Fruit fly (Drosophila melanogaster) whole organism, embryonic: ENCODE results near the gene Hn.
A peak's percentile ranks its signal among the peaks of the same experiment; 100 is the strongest.

Experiments
- CG10147 ChIP-seq: fragments of 200-800 bp; sonication (Bioruptor generic); optimal IDR thresholded peaks from 2 replicates; lab custom pipeline; 2019; ENCODE audit warnings: missing biosample characterization, mild to moderate bottlenecking, missing genetic modification characterization, moderate library complexity
- CG10565 ChIP-seq: fragments of 200-800 bp; sonication (Bioruptor generic); optimal IDR thresholded peaks from 3 replicates; lab custom pipeline; 2016; ENCODE audit warnings: missing biosample characterization, mild to moderate bottlenecking, missing genetic modification characterization
- CG12942 ChIP-seq: fragments of 200-800 bp; sonication (Bioruptor generic); optimal IDR thresholded peaks from 3 replicates; lab custom pipeline; 2016; ENCODE audit warnings: missing biosample characterization, missing genetic modification characterization
- CG14014 ChIP-seq: fragments of 200-800 bp; sonication (Bioruptor generic); IDR thresholded peaks from 2 replicates; pipeline ENCODE4 v1.3.6; 2022; ENCODE audit warnings: missing biosample characterization, missing genetic modification characterization
- CG15514 ChIP-seq: fragments of 200-800 bp; sonication (Bioruptor generic); optimal IDR thresholded peaks from 3 replicates; lab custom pipeline; 2017; ENCODE audit warnings: missing biosample characterization, missing genetic modification characterization, mild to moderate bottlenecking, moderate library complexity, missing genetic modification reagents
- CG16779 ChIP-seq: fragments of 200-800 bp; sonication (Bioruptor generic); IDR thresholded peaks from 2 replicates; pipeline ENCODE4 v1.3.6; 2022; ENCODE audit warnings: missing biosample characterization, missing genetic modification characterization
- CG17385 ChIP-seq: fragments of 200-800 bp; sonication (Bioruptor generic); optimal IDR thresholded peaks from 3 replicates; lab custom pipeline; 2018; ENCODE audit warnings: missing biosample characterization, mild to moderate bottlenecking, missing genetic modification characterization
- CG2875 ChIP-seq: fragments of 200-800 bp; sonication (Bioruptor generic); optimal IDR thresholded peaks from 2 replicates; lab custom pipeline; 2017; ENCODE audit warnings: missing biosample characterization, mild to moderate bottlenecking, missing genetic modification characterization, missing genetic modification reagents
- CG33213 ChIP-seq: fragments of 200-800 bp; sonication (Bioruptor generic); optimal IDR thresholded peaks from 3 replicates; lab custom pipeline; 2016; ENCODE audit warnings: missing biosample characterization, missing genetic modification characterization
- CG3838 ChIP-seq: fragments of 200-800 bp; sonication (Bioruptor generic); optimal IDR thresholded peaks from 3 replicates; lab custom pipeline; 2016; ENCODE audit warnings: missing biosample characterization, missing genetic modification characterization
- CG5245 ChIP-seq: fragments of 200-800 bp; sonication (Bioruptor generic); optimal IDR thresholded peaks from 3 replicates; lab custom pipeline; 2016; ENCODE audit warnings: missing biosample characterization, missing genetic modification characterization
- CG6272 ChIP-seq: fragments of 200-800 bp; sonication (Bioruptor generic); IDR thresholded peaks from 2 replicates; pipeline ENCODE4 v1.3.6; 2022; ENCODE audit warnings: missing biosample characterization, missing genetic modification characterization
- CG6854 ChIP-seq: fragments of 200-800 bp; sonication (Bioruptor generic); optimal IDR thresholded peaks from 3 replicates; lab custom pipeline; 2017; ENCODE audit warnings: missing biosample characterization, mild to moderate bottlenecking, missing genetic modification characterization
- CG8388 ChIP-seq: fragments of 200-800 bp; sonication (Bioruptor generic); optimal IDR thresholded peaks from 2 replicates; lab custom pipeline; 2019; ENCODE audit warnings: missing biosample characterization, mild to moderate bottlenecking, missing genetic modification characterization, moderate library complexity
- CG9215 ChIP-seq: fragments of 200-800 bp; sonication (Bioruptor generic); IDR thresholded peaks from 2 replicates; pipeline ENCODE4 v1.3.6; 2022; ENCODE audit warnings: missing biosample characterization, missing genetic modification characterization
- CG9727 ChIP-seq: fragments of 200-800 bp; sonication (Bioruptor generic); optimal IDR thresholded peaks from 3 replicates; lab custom pipeline; 2017; ENCODE audit warnings: missing biosample characterization, mild to moderate bottlenecking, missing genetic modification characterization
- CkIIα-i1 ChIP-seq: fragments of 200-800 bp; sonication (Bioruptor generic); IDR thresholded peaks from 2 replicates; pipeline ENCODE4 v1.3.6; 2022; ENCODE audit warnings: missing biosample characterization, missing genetic modification characterization
- Deaf1 ChIP-seq: fragments of 200-800 bp; optimal IDR thresholded peaks from 3 replicates; lab custom pipeline; 2019; ENCODE audit warnings: missing biosample characterization, mild to moderate bottlenecking, missing genetic modification characterization, moderate library complexity
- E2f1 ChIP-seq: fragments of 200-800 bp; sonication (Bioruptor generic); IDR thresholded peaks from 2 replicates; pipeline ENCODE4 v1.3.6; 2022; ENCODE audit warnings: missing biosample characterization, missing genetic modification characterization
- ERR ChIP-seq: fragments of 200-800 bp; sonication (Bioruptor generic); optimal IDR thresholded peaks from 2 replicates; lab custom pipeline; 2016; ENCODE audit warnings: missing biosample characterization, missing genetic modification characterization
- Fer2 ChIP-seq: fragments of 200-800 bp; sonication (Bioruptor generic); optimal IDR thresholded peaks from 2 replicates; lab custom pipeline; 2018; ENCODE audit warnings: missing biosample characterization, mild to moderate bottlenecking, missing genetic modification characterization, moderate library complexity
- HLH3B ChIP-seq: fragments of 200-800 bp; sonication (Bioruptor generic); IDR thresholded peaks from 2 replicates; pipeline ENCODE4 v1.3.6; 2022; ENCODE audit warnings: missing biosample characterization, missing genetic modification characterization
- NC2β ChIP-seq: fragments of 200-800 bp; sonication (Bioruptor generic); optimal IDR thresholded peaks from 2 replicates; lab custom pipeline; 2016; ENCODE audit warnings: missing biosample characterization, missing genetic modification characterization
- Sry-β ChIP-seq: fragments of 200-800 bp; sonication (Bioruptor generic); optimal IDR thresholded peaks from 2 replicates; lab custom pipeline; 2018; ENCODE audit warnings: missing biosample characterization, mild to moderate bottlenecking, missing genetic modification characterization, moderate library complexity
- abd-A ChIP-seq: fragments of 200-800 bp; sonication (Bioruptor generic); optimal IDR thresholded peaks from 3 replicates; lab custom pipeline; 2019; ENCODE audit warnings: missing biosample characterization, mild to moderate bottlenecking, missing genetic modification characterization, moderate library complexity
- al ChIP-seq: fragments of 200-800 bp; sonication (Bioruptor generic); IDR thresholded peaks from 2 replicates; pipeline ENCODE4 v1.3.6; 2022; ENCODE audit warnings: missing biosample characterization, missing genetic modification characterization
- ap ChIP-seq: fragments of 200-800 bp; sonication (Bioruptor generic); IDR thresholded peaks from 2 replicates; pipeline ENCODE4 v1.3.6; 2022; ENCODE audit warnings: missing biosample characterization, missing genetic modification characterization
- ara ChIP-seq: fragments of 200-800 bp; sonication (Bioruptor generic); IDR thresholded peaks from 2 replicates; pipeline ENCODE4 v1.3.6; 2022; ENCODE audit warnings: missing biosample characterization, missing genetic modification characterization
- bbx ChIP-seq: fragments of 200-800 bp; sonication (Bioruptor generic); IDR thresholded peaks from 2 replicates; pipeline ENCODE4 v1.3.6; 2022; ENCODE audit warnings: missing biosample characterization, missing genetic modification characterization; ENCODE audit not compliant: partially characterized antibody
- chif ChIP-seq, 2 experiments: fragments of 200-800 bp; sonication (Bioruptor generic); optimal IDR thresholded peaks; 3 replicates each; lab custom pipeline; 2016; ENCODE audit warnings: missing biosample characterization in 2 of 2, missing genetic modification characterization in 2 of 2
- chm ChIP-seq: fragments of 200-800 bp; sonication (Bioruptor generic); IDR thresholded peaks from 2 replicates; pipeline ENCODE4 v1.3.6; 2022; ENCODE audit warnings: missing biosample characterization, missing genetic modification characterization
- chn ChIP-seq: fragments of 200-800 bp; sonication (Bioruptor generic); optimal IDR thresholded peaks from 2 replicates; lab custom pipeline; 2016; ENCODE audit warnings: missing biosample characterization, missing genetic modification characterization
- dmrt99B ChIP-seq: fragments of 200-800 bp; sonication (Bioruptor generic); optimal IDR thresholded peaks from 2 replicates; lab custom pipeline; 2018; ENCODE audit warnings: missing biosample characterization, mild to moderate bottlenecking, missing genetic modification characterization, moderate library complexity
- gce ChIP-seq: fragments of 200-800 bp; sonication (Bioruptor generic); IDR thresholded peaks from 3 replicates; pipeline ENCODE4 v1.3.6; 2022; ENCODE audit warnings: missing biosample characterization, missing genetic modification characterization
- insv ChIP-seq, 2 experiments: fragments of 200-800 bp; sonication (Bioruptor generic); optimal IDR thresholded peaks; 3 replicates each; lab custom pipeline; 2016 to 2018; ENCODE audit warnings: missing biosample characterization in 2 of 2, missing genetic modification characterization in 2 of 2
- lmd ChIP-seq: fragments of 200-800 bp; sonication (Bioruptor generic); IDR thresholded peaks from 2 replicates; pipeline ENCODE4 v1.3.6; 2022; ENCODE audit warnings: missing biosample characterization, missing genetic modification characterization
- nau ChIP-seq: fragments of 200-800 bp; sonication (Bioruptor generic); optimal IDR thresholded peaks from 3 replicates; lab custom pipeline; 2017; ENCODE audit warnings: missing biosample characterization, mild to moderate bottlenecking, missing genetic modification characterization, missing genetic modification reagents
- nerfin-2 ChIP-seq: fragments of 200-800 bp; sonication (Bioruptor generic); IDR thresholded peaks from 2 replicates; pipeline ENCODE4 v1.3.6; 2022; ENCODE audit warnings: missing biosample characterization, missing genetic modification characterization; ENCODE audit not compliant: partially characterized antibody
- oc ChIP-seq: fragments of 200-800 bp; sonication (Bioruptor generic); optimal IDR thresholded peaks from 2 replicates; lab custom pipeline; 2018; ENCODE audit warnings: missing biosample characterization, mild to moderate bottlenecking, missing genetic modification characterization, moderate library complexity
- org-1 ChIP-seq: fragments of 200-800 bp; sonication (Bioruptor generic); optimal IDR thresholded peaks from 2 replicates; lab custom pipeline; 2017; ENCODE audit warnings: missing biosample characterization, missing genetic modification characterization
- pum ChIP-seq: fragments of 200-800 bp; sonication (Bioruptor generic); optimal IDR thresholded peaks from 2 replicates; lab custom pipeline; 2016; ENCODE audit warnings: missing biosample characterization, missing genetic modification characterization
- scrt ChIP-seq: fragments of 200-800 bp; sonication (Bioruptor generic); optimal IDR thresholded peaks from 2 replicates; lab custom pipeline; 2018; ENCODE audit warnings: missing biosample characterization, mild to moderate bottlenecking, missing genetic modification characterization, moderate library complexity
- sd ChIP-seq: fragments of 200-800 bp; sonication (Bioruptor generic); optimal IDR thresholded peaks from 3 replicates; lab custom pipeline; 2018; ENCODE audit warnings: missing biosample characterization, mild to moderate bottlenecking, missing genetic modification characterization, moderate library complexity
- sens-2 ChIP-seq: fragments of 200-800 bp; sonication (Bioruptor generic); IDR thresholded peaks from 2 replicates; pipeline ENCODE4 v1.3.6; 2022; ENCODE audit warnings: missing biosample characterization, missing genetic modification characterization
- sima ChIP-seq: fragments of 200-800 bp; sonication (Bioruptor generic); optimal IDR thresholded peaks from 2 replicates; lab custom pipeline; 2016; ENCODE audit warnings: missing biosample characterization, missing genetic modification characterization
- tin ChIP-seq: fragments of 200-800 bp; sonication (Bioruptor generic); optimal IDR thresholded peaks from 3 replicates; lab custom pipeline; 2016; ENCODE audit warnings: missing biosample characterization, missing genetic modification characterization
- tll ChIP-seq, 2 experiments: fragments of 200-800 bp in 1 of 2; fragments of >200 bp in 1 of 2; sonication (Bioruptor generic) in 1 of 2; optimal IDR thresholded peaks; 2 replicates each; lab custom pipeline; 2017 to 2019; ENCODE audit warnings: missing biosample characterization in 2 of 2, missing genetic modification characterization in 2 of 2, mild to moderate bottlenecking in 1 of 2, moderate library complexity in 1 of 2
- usp ChIP-seq: fragments of >200 bp; optimal IDR thresholded peaks from 2 replicates; lab custom pipeline; 2017; ENCODE audit warnings: missing biosample characterization, missing genetic modification characterization
- vvl ChIP-seq: fragments of 200-800 bp; sonication (Bioruptor generic); IDR thresholded peaks from 2 replicates; pipeline ENCODE4 v1.3.6; 2022; ENCODE audit warnings: missing biosample characterization, missing genetic modification characterization

The Hn gene

dm6 chr3L:7718561-7719417, 41.5 kb upstream of the Hn start, which contains the start of gene Mcad (continued):
- peak; percentile 69; the same call in 2 of the 3 replicates for TF ChIP-seq gce
- TF ChIP-seq ara (GFP tag; lab: Robert Waterston, UW) = peak; percentile 57
- TF ChIP-seq oc (tag; lab: Kevin White, UChicago) = peak; percentile 68
- peak; percentile 61 for TF ChIP-seq pum
- peak; percentile 90 for TF ChIP-seq CG9727 (GFP tag; lab: Kevin White, UChicago)
- TF ChIP-seq CkIIα-i1 (GFP tag; lab: Robert Waterston, UW) = peak; percentile 65
- TF ChIP-seq CG12942 (GFP tag; lab: Kevin White, UChicago) = peak; percentile 74
- TF ChIP-seq al = peak; percentile 90
- peak; percentile 88 for TF ChIP-seq lmd
- TF ChIP-seq tin (GFP tag; lab: Kevin White, UChicago) = peak; percentile 95
- TF ChIP-seq CG10147 = peak; percentile 97
- TF ChIP-seq ERR = peak; percentile 38
- TF ChIP-seq chm (GFP tag; lab: Robert Waterston, UW) = peak; percentile 65; the same call in 1 of the 2 replicates
- no peak for TF ChIP-seq CG10565 (GFP tag; lab: Kevin White, UChicago)
- TF ChIP-seq CG6854 = peak; percentile 91
- no peak for TF ChIP-seq tll (GFP tag; optimal IDR thresholded peaks at IDR 0.05; lab: Kevin White, UChicago)
- peak; percentile 75 for TF ChIP-seq CG2875 (GFP tag; lab: Kevin White, UChicago)
- TF ChIP-seq abd-A (tag; lab: Kevin White, UChicago) = no peak
- no peak for TF ChIP-seq nerfin-2 (GFP tag; lab: Robert Waterston, UW)
- no peak for TF ChIP-seq NC2β
- TF ChIP-seq sd = peak; percentile 57
- peak; percentile 92 for TF ChIP-seq scrt
- peak; percentile 91 for TF ChIP-seq CG9215
- TF ChIP-seq sens-2 (GFP tag; lab: Robert Waterston, UW) = no peak
- TF ChIP-seq chn (GFP tag; lab: Kevin White, UChicago) = peak; percentile 43
- TF ChIP-seq Sry-β = peak; percentile 55
- peak; percentile 98 for TF ChIP-seq dmrt99B (tag; lab: Kevin White, UChicago)
- peak; percentile 89 for TF ChIP-seq nau (GFP tag; lab: Kevin White, UChicago)
- TF ChIP-seq CG5245 = peak; percentile 83
- TF ChIP-seq HLH3B (GFP tag; lab: Robert Waterston, UW) = peak; percentile 95
- TF ChIP-seq CG17385 = peak; percentile 77
- peak; percentile 67 for TF ChIP-seq CG8388 (GFP tag; lab: Kevin White, UChicago)
- no peak for TF ChIP-seq usp (GFP tag; lab: Kevin White, UChicago)
- TF ChIP-seq bbx (GFP tag; lab: Robert Waterston, UW) = no peak
- TF ChIP-seq CG14014 = peak; percentile 95
- peak; percentile 81 for TF ChIP-seq org-1 (GFP tag; lab: Kevin White, UChicago)
- TF ChIP-seq ap (GFP tag; lab: Robert Waterston, UW) = peak; percentile 82
- peak; percentile 79 for TF ChIP-seq vvl (GFP tag; lab: Robert Waterston, UW)
- TF ChIP-seq CG15514 (GFP tag; lab: Kevin White, UChicago) = peak; percentile 90
- TF ChIP-seq insv (GFP tag; optimal IDR thresholded peaks at IDR 0.05; lab: Kevin White, UChicago) = no peak
- TF ChIP-seq CG16779 (GFP tag; lab: Robert Waterston, UW) = no peak; the same call in 1 of the 2 replicates
- peak; percentile 80 for TF ChIP-seq E2f1 (GFP tag; lab: Robert Waterston, UW)
- peak; percentile 81 for TF ChIP-seq Fer2 (tag; lab: Kevin White, UChicago)
- TF ChIP-seq CG33213 = peak; percentile 25
- TF ChIP-seq sima (GFP tag; lab: Kevin White, UChicago) = no peak
- peak; percentile 17 to 40 for TF ChIP-seq chif (GFP tag; optimal IDR thresholded peaks at IDR 0.05; lab: Kevin White, UChicago)
- TF ChIP-seq CG3838 (GFP tag; lab: Kevin White, UChicago) = peak; percentile 38
- peak; percentile 74 for TF ChIP-seq CG6272 (GFP tag; lab: Robert Waterston, UW)
- TF ChIP-seq Deaf1 (tag; lab: Kevin White, UChicago) = peak; percentile 32
